Worm (Caenorhabditis elegans) whole organism, dauer: Measurements from ENCODE around the gene tor-2.

ENCODE experiments used
- unc-62 ChIP-seq: sonication (generic microtip); optimal IDR thresholded peaks from 2 replicates; lab custom pipeline; 2017; ENCODE audit warnings: missing biosample characterization, missing genetic modification reagents, missing genetic modification characterization

The tor-2 gene

DNA sequence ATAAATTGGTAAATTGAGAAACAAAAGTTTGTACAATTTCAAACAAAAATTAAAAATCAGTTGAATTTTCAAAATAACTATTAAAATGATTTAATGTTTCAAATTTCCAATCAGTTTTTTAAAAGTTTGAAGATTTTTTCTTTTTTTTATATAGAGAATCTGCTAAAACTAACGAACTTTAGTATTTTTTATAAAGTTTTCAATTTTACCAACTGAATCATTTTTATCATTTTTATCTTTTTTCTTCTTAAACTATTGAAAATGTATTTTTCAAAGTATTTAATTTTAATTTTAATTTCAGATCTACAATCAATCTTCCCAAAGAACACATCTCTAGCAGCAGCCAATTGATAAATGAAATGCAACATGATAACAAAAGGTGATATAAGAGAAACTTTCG, 49.9 kb downstream of the tor-2 start, which contains the start of gene Y37A1A.4:
Y37A1A.4 (plus strand) TSS at position 301 of the 400 bp plus-strand sequence.
- TF ChIP-seq unc-62 (GFP tag; lab: Kevin White, UChicago): no peak
